Worm (Caenorhabditis elegans) whole organism, mixed stage, embryonic: ENCODE measurements around the gene dpy-17.

ENCODE experiments used
- bed-3 ChIP-seq: fragments of 200-800 bp; sonication (Bioruptor generic); optimal IDR thresholded peaks from 3 replicates; lab custom pipeline; 2018; ENCODE audit warnings: mild to moderate bottlenecking, missing genetic modification characterization, moderate library complexity, missing compliant biosample characterization
- blmp-1 ChIP-seq: fragments of 150-350 bp; optimal IDR thresholded peaks from 2 replicates; lab custom pipeline; 2014; ENCODE audit warnings: missing biosample characterization, missing genetic modification characterization
- ceh-39 ChIP-seq: fragments of 150-350 bp; optimal IDR thresholded peaks from 2 replicates; lab custom pipeline; 2014; ENCODE audit warnings: missing biosample characterization, missing genetic modification characterization
- ceh-43 ChIP-seq: fragments of 200-800 bp; sonication (Bioruptor generic); optimal IDR thresholded peaks from 2 replicates; lab custom pipeline; 2018; ENCODE audit warnings: mild to moderate bottlenecking, missing genetic modification characterization, moderate library complexity, missing compliant biosample characterization
- ceh-83 ChIP-seq: fragments of 200-800 bp; sonication (Bioruptor generic); optimal IDR thresholded peaks from 2 replicates; lab custom pipeline; 2018; ENCODE audit warnings: mild to moderate bottlenecking, missing genetic modification characterization, missing compliant biosample characterization
- ces-1 ChIP-seq: fragments of 150-350 bp; optimal IDR thresholded peaks from 2 replicates; lab custom pipeline; 2014; ENCODE audit warnings: missing biosample characterization, missing genetic modification reagents, missing genetic modification characterization
- cnd-1 ChIP-seq: fragments of 200-800 bp; sonication (Bioruptor generic); optimal IDR thresholded peaks from 2 replicates; lab custom pipeline; 2018; ENCODE audit warnings: mild to moderate bottlenecking, missing genetic modification characterization, missing compliant biosample characterization
- drap-1 ChIP-seq: fragments of 200-800 bp; sonication (Bioruptor generic); optimal IDR thresholded peaks from 3 replicates; lab custom pipeline; 2018; ENCODE audit warnings: mild to moderate bottlenecking, missing genetic modification characterization, missing compliant biosample characterization
- elt-3 ChIP-seq: fragments of 150-350 bp; optimal IDR thresholded peaks from 2 replicates; lab custom pipeline; 2014; ENCODE audit warnings: missing biosample characterization, missing genetic modification characterization
- flh-1 ChIP-seq: fragments of 200-800 bp; sonication (Bioruptor generic); optimal IDR thresholded peaks from 2 replicates; lab custom pipeline; 2018; ENCODE audit warnings: mild to moderate bottlenecking, missing genetic modification characterization, moderate library complexity, missing compliant biosample characterization
- ham-2 ChIP-seq: fragments of 200-800 bp; sonication (Bioruptor generic); optimal IDR thresholded peaks from 2 replicates; lab custom pipeline; 2018; ENCODE audit warnings: mild to moderate bottlenecking, missing genetic modification characterization, missing compliant biosample characterization
- hlh-1 ChIP-seq: fragments of 150-350 bp; optimal IDR thresholded peaks from 2 replicates; lab custom pipeline; 2014; ENCODE audit warnings: missing biosample characterization, missing genetic modification reagents, missing genetic modification characterization
- lin-13 ChIP-seq: fragments of 150-350 bp; optimal IDR thresholded peaks from 2 replicates; lab custom pipeline; 2014; ENCODE audit warnings: missing biosample characterization, missing genetic modification characterization
- lin-32 ChIP-seq: fragments of 200-800 bp; sonication (Bioruptor generic); optimal IDR thresholded peaks from 2 replicates; lab custom pipeline; 2018; ENCODE audit warnings: mild to moderate bottlenecking, missing genetic modification characterization, missing compliant biosample characterization
- lsy-2 ChIP-seq: fragments of 150-350 bp; optimal IDR thresholded peaks from 2 replicates; lab custom pipeline; 2014; ENCODE audit warnings: missing biosample characterization, missing genetic modification characterization
- mab-5 ChIP-seq: fragments of 150-350 bp; optimal IDR thresholded peaks from 2 replicates; lab custom pipeline; 2014; ENCODE audit warnings: missing biosample characterization, missing genetic modification characterization
- mep-1 ChIP-seq: fragments of 150-350 bp; optimal IDR thresholded peaks from 2 replicates; lab custom pipeline; 2017; ENCODE audit warnings: missing biosample characterization, missing genetic modification reagents, missing genetic modification characterization, inconsistent platforms
- mls-2 ChIP-seq: sonication (generic microtip); optimal IDR thresholded peaks from 2 replicates; lab custom pipeline; 2016; ENCODE audit warnings: mild to moderate bottlenecking, missing genetic modification characterization, moderate library complexity, missing compliant biosample characterization
- nhr-12 ChIP-seq: fragments of 150-350 bp; optimal IDR thresholded peaks from 2 replicates; lab custom pipeline; 2014; ENCODE audit warnings: missing biosample characterization, missing genetic modification characterization
- nhr-2 ChIP-seq: fragments of 150-350 bp; optimal IDR thresholded peaks from 2 replicates; lab custom pipeline; 2014; ENCODE audit warnings: missing biosample characterization, missing genetic modification characterization
- nhr-237 ChIP-seq: fragments of 150-350 bp; optimal IDR thresholded peaks from 2 replicates; lab custom pipeline; 2014; ENCODE audit warnings: missing biosample characterization, missing genetic modification characterization
- nhr-28 ChIP-seq: fragments of 150-350 bp; optimal IDR thresholded peaks from 2 replicates; lab custom pipeline; 2014; ENCODE audit warnings: missing biosample characterization, missing genetic modification characterization
- nhr-76 ChIP-seq: sonication (generic microtip); optimal IDR thresholded peaks from 2 replicates; lab custom pipeline; 2017; ENCODE audit warnings: missing biosample characterization, missing genetic modification characterization
- pha-4 ChIP-seq: fragments of 150-350 bp; optimal IDR thresholded peaks from 2 replicates; lab custom pipeline; 2018; ENCODE audit warnings: missing biosample characterization, missing genetic modification reagents, missing genetic modification characterization
- sem-2 ChIP-seq: fragments of 200-800 bp; sonication (Bioruptor generic); optimal IDR thresholded peaks from 2 replicates; lab custom pipeline; 2018; ENCODE audit warnings: mild to moderate bottlenecking, missing genetic modification characterization, missing compliant biosample characterization
- tbx-8 ChIP-seq: fragments of 200-800 bp; sonication (Bioruptor generic); optimal IDR thresholded peaks from 2 replicates; lab custom pipeline; 2018; ENCODE audit warnings: mild to moderate bottlenecking, missing genetic modification characterization, moderate library complexity, missing compliant biosample characterization
- unc-120 ChIP-seq: sonication (generic microtip); optimal IDR thresholded peaks from 2 replicates; lab custom pipeline; 2017; ENCODE audit warnings: missing genetic modification characterization, missing compliant biosample characterization; ENCODE audit not compliant: poor library complexity, severe bottlenecking
- unc-39 ChIP-seq: fragments of 150-350 bp; optimal IDR thresholded peaks from 2 replicates; lab custom pipeline; 2014; ENCODE audit warnings: missing biosample characterization, missing genetic modification characterization
- unc-62 ChIP-seq: fragments of 150-350 bp; optimal IDR thresholded peaks from 2 replicates; lab custom pipeline; 2014; ENCODE audit warnings: missing biosample characterization, missing genetic modification reagents, missing genetic modification characterization
- zip-8 ChIP-seq: fragments of 150-350 bp; optimal IDR thresholded peaks from 2 replicates; lab custom pipeline; 2014; ENCODE audit warnings: missing biosample characterization, missing genetic modification characterization
- ztf-11 ChIP-seq: fragments of 150-350 bp; optimal IDR thresholded peaks from 2 replicates; lab custom pipeline; 2014; ENCODE audit warnings: missing biosample characterization, missing genetic modification characterization

Gene dpy-17

DNA sequence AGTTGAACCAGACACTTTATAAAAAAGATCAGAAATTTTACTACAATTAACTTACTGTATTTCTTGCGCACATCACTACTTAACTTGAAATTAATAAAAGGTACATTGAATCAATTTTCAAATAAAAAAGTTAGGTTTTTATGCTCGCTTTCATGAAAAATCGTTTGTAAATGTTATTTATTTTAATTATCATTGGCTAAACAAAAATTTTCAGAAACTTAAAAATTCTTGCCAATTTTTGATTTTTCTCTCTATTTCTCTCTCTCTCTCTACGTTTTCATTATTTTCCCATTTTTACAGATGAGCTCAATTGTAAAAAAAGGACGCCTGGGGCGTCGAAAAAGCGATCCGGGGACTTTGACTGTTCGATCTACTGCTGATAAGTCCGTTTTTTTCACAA, 2.3 kb downstream of the dpy-17 start, which contains the start of gene sax-2:
Gene sax-2, plus strand, starts transcription at position 301 of the 400 bp plus-strand sequence.
- TF ChIP-seq blmp-1 (tag; lab: Kevin White, UChicago) (no peak), unc-39 (tag; lab: Kevin White, UChicago) (no peak), nhr-2 (no peak), lin-13 (tag; lab: Kevin White, UChicago) (no peak), nhr-237 (tag; lab: Kevin White, UChicago) (no peak), ztf-11 (tag; lab: Kevin White, UChicago) (no peak), mab-5 (tag; lab: Kevin White, UChicago) (no peak), lin-32 (GFP tag; lab: Kevin White, UChicago) (no peak), ceh-83 (GFP tag; lab: Kevin White, UChicago) (no peak), pha-4 (tag; lab: Kevin White, UChicago) (no peak)

DNA sequence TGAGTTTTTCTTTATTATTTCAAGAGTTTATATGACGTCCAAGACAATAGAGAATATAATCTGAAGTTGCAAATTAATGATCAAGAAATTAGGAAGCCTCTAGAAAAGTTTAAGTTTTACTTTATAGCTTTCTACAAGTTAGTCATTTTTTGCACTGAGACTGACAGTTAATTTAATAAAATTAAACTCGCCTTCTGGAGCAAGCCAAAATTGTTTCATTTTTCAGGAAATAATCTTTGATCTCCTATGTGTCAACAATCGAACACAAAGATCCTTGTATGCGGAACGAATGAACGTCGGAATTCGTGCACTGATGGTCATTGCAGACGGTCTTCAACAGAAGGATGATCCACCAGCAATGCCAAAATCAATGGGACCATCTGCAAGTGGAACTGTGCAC, 5.3 kb downstream of the dpy-17 start:
- no peak for TF ChIP-seq nhr-76 (tag; lab: Kevin White, UChicago)
- TF ChIP-seq ceh-83 (GFP tag; lab: Kevin White, UChicago), result no peak
- no peak for TF ChIP-seq flh-1
- no peak for TF ChIP-seq ces-1 (GFP tag; lab: Kevin White, UChicago)
- TF ChIP-seq zip-8 (tag; lab: Kevin White, UChicago), result no peak
- TF ChIP-seq ceh-39 (tag; lab: Kevin White, UChicago), result no peak
- no peak for TF ChIP-seq ceh-43 (GFP tag; lab: Kevin White, UChicago)
- no peak for TF ChIP-seq unc-39 (tag; lab: Kevin White, UChicago)
- no peak for TF ChIP-seq drap-1 (GFP tag; lab: Kevin White, UChicago)
- TF ChIP-seq lsy-2 (tag; lab: Kevin White, UChicago), result no peak
- TF ChIP-seq nhr-2, result no peak
- no peak for TF ChIP-seq unc-62
- TF ChIP-seq ham-2, result no peak
- TF ChIP-seq lin-32 (GFP tag; lab: Kevin White, UChicago), result no peak
- no peak for TF ChIP-seq nhr-28 (tag; lab: Kevin White, UChicago)
- TF ChIP-seq, all 35 proteins: peak for 0

DNA sequence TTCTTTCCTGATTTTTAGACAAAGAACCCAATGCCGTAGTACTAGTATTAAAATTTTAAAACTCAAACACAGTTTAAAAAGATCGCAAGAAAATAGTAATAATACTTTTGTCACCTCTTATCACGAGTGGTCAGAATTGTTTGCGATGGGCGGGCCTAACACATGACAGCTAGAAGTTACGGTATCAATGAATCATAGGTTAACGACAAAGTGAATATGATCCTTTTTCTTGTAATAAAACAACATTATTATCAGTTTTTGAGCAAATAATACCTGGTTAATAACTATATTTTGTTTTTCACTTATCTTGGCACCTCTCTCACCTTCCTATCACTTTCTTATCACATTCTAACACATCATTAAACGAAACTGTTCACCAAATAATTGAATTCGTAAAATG, 5.9 kb downstream of the dpy-17 start:
- TF ChIP-seq nhr-12, result no peak
- TF ChIP-seq nhr-2, result no peak
- no peak for TF ChIP-seq pha-4 (tag; lab: Kevin White, UChicago)
- TF ChIP-seq unc-120, result no peak
- no peak for TF ChIP-seq zip-8 (tag; lab: Kevin White, UChicago)
- TF ChIP-seq bed-3, result no peak
- no peak for TF ChIP-seq flh-1
- no peak for TF ChIP-seq mls-2
- no peak for TF ChIP-seq nhr-237 (tag; lab: Kevin White, UChicago)
- TF ChIP-seq ham-2, result no peak
- no peak for TF ChIP-seq ceh-43 (GFP tag; lab: Kevin White, UChicago)
- TF ChIP-seq sem-2 (GFP tag; lab: Kevin White, UChicago), result no peak
- TF ChIP-seq lin-32 (GFP tag; lab: Kevin White, UChicago), result no peak
- TF ChIP-seq unc-62, result no peak
- no peak for TF ChIP-seq unc-39 (tag; lab: Kevin White, UChicago)
- TF ChIP-seq lin-13 (tag; lab: Kevin White, UChicago), result no peak
- TF ChIP-seq ceh-83 (GFP tag; lab: Kevin White, UChicago), result no peak

DNA sequence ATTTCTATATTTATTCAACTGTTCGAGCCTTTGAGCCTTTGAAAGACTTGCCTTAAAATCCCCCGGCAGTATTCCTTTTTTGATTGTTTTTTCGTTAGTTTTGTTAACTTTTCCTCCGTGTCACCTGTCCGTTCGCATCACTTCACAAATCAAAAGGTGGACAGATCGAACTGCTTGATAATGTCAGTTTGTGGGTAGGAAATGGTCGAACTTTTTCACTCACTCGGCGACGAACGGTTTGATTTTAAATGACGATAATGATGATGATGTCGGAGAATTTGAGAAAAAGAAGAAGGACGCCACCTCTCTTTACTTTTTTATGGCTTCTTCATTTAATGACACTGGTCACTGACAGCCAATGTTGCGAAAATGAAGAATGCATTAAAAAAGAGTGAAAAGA, 11.9 kb downstream of the dpy-17 start:
- TF ChIP-seq nhr-28 (tag; lab: Kevin White, UChicago) (no peak), elt-3 (tag; lab: Kevin White, UChicago) (no peak), sem-2 (GFP tag; lab: Kevin White, UChicago) (no peak), nhr-76 (tag; lab: Kevin White, UChicago) (no peak), zip-8 (tag; lab: Kevin White, UChicago) (no peak), ceh-83 (GFP tag; lab: Kevin White, UChicago) (no peak), ham-2 (no peak), pha-4 (tag; lab: Kevin White, UChicago) (no peak), tbx-8 (GFP tag; lab: Kevin White, UChicago) (no peak), hlh-1 (tag; lab: Kevin White, UChicago) (no peak)

DNA sequence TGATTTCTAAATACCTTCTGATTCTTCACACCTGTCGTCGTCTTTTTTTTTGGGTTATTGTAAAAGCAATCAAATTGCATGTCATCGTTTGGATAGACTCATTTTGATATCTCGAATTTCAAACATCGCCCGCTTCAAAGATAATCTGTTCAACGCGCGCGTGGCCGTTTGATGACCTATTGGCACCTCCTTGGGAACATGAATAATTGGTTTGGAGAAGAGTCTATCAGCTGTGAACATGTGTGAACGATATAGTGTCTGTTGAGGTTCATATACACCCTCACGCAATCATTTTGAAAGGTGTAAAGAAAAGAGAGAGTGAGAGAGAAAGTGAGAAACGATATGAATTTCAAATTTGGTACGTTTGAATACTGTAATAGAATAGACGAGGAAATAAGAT, 13.5 kb downstream of the dpy-17 start:
- TF ChIP-seq nhr-2, result peak; percentile 24
- no peak for TF ChIP-seq hlh-1 (tag; lab: Kevin White, UChicago)
- TF ChIP-seq cnd-1 (tag; lab: Kevin White, UChicago), result no peak
- TF ChIP-seq mep-1, result no peak
- TF ChIP-seq lin-32 (GFP tag; lab: Kevin White, UChicago), result peak; percentile 84
- no peak for TF ChIP-seq unc-39 (tag; lab: Kevin White, UChicago)
